Worm (Caenorhabditis elegans): Measurements from ENCODE around the gene del-5.

- TF ChIP-seq elt-2 (tag; optimal IDR thresholded peaks at IDR 0.05) (no peak), ama-1 (optimal IDR thresholded peaks at IDR 0.05) (no peak), zag-1 (tag; optimal IDR thresholded peaks at IDR 0.05) (no peak), snpc-4 (tag; optimal IDR thresholded peaks at IDR 0.05) (no peak), mdl-1 (tag; optimal IDR thresholded peaks at IDR 0.05) (no peak), unc-62 (GFP tag; optimal IDR thresholded peaks at IDR 0.05) (no peak), ztf-4 (tag; optimal IDR thresholded peaks at IDR 0.05) (no peak), nhr-23 (tag; optimal IDR thresholded peaks at IDR 0.05) (no peak), elt-1 (tag; optimal IDR thresholded peaks at IDR 0.05) (no peak), egl-5 (tag; optimal IDR thresholded peaks at IDR 0.05) (no peak), jun-1 (tag; optimal IDR thresholded peaks at IDR 0.05) (no peak), nhr-237 (tag; optimal IDR thresholded peaks at IDR 0.05) (no peak)
Observed at ce11 chrX:10990855-10991176, 17.2 kb downstream of the del-5 start.
